Worm (Caenorhabditis elegans) whole organism, young adult: ENCODE results near the gene lin-42.

Source experiments
- B0261.1 ChIP-seq: sonication (generic microtip); optimal IDR thresholded peaks from 2 replicates; lab custom pipeline; 2016; ENCODE audit warnings: mild to moderate bottlenecking, missing genetic modification characterization, moderate library complexity, missing compliant biosample characterization
- D2030.7 ChIP-seq: fragments of 200-800 bp; sonication (Bioruptor generic); IDR thresholded peaks from 2 replicates; pipeline ENCODE4 v1.3.6; 2022; ENCODE audit warnings: missing genetic modification reagents, missing genetic modification characterization, missing compliant biosample characterization
- F22D6.2 ChIP-seq: sonication (generic microtip); optimal IDR thresholded peaks from 2 replicates; lab custom pipeline; 2016; ENCODE audit warnings: mild to moderate bottlenecking, missing genetic modification characterization, missing compliant biosample characterization
- F37B4.10 ChIP-seq: fragments of 200-800 bp; sonication (Bioruptor generic); IDR thresholded peaks from 2 replicates; pipeline ENCODE4 v1.3.6; 2022; ENCODE audit warnings: missing genetic modification characterization, missing compliant biosample characterization
- F57C9.4 ChIP-seq: sonication (generic microtip); optimal IDR thresholded peaks from 2 replicates; lab custom pipeline; 2017; ENCODE audit warnings: mild to moderate bottlenecking, missing genetic modification characterization, missing compliant biosample characterization
- K12H6.12 ChIP-seq: fragments of 200-800 bp; sonication (Bioruptor generic); optimal IDR thresholded peaks from 2 replicates; lab custom pipeline; 2018; ENCODE audit warnings: mild to moderate bottlenecking, missing genetic modification characterization, missing compliant biosample characterization
- Y53F4B.3 ChIP-seq: fragments of 200-800 bp; sonication (Bioruptor generic); IDR thresholded peaks from 2 replicates; pipeline ENCODE4 v1.3.6; 2022; ENCODE audit warnings: missing genetic modification reagents, missing genetic modification characterization, missing compliant biosample characterization
- Y53G8AR.9 ChIP-seq: fragments of 200-800 bp; sonication (Bioruptor generic); conservative IDR thresholded peaks from 2 replicates; pipeline ENCODE4 v1.3.6; 2022; ENCODE audit warnings: missing genetic modification reagents, missing genetic modification characterization, missing compliant biosample characterization
- Y67H2A.10 ChIP-seq: fragments of 200-800 bp; sonication (Bioruptor generic); conservative IDR thresholded peaks from 2 replicates; pipeline ENCODE4 v1.3.6; 2022; ENCODE audit warnings: missing genetic modification reagents, missing genetic modification characterization, missing compliant biosample characterization
- Y95B8A.8 ChIP-seq: fragments of 200-800 bp; sonication (Bioruptor generic); IDR thresholded peaks from 2 replicates; pipeline ENCODE4 v1.3.6; 2022; ENCODE audit warnings: missing genetic modification reagents, missing genetic modification characterization, missing compliant biosample characterization
- aptf-2 ChIP-seq: fragments of 200-800 bp; sonication (Bioruptor generic); conservative IDR thresholded peaks from 2 replicates; pipeline ENCODE4 v1.3.6; 2022; ENCODE audit warnings: missing genetic modification reagents, missing genetic modification characterization, missing compliant biosample characterization
- cebp-1 ChIP-seq, 2 experiments: fragments of 200-800 bp in 1 of 2; sonication (Bioruptor generic) in 1 of 2; sonication (generic microtip) in 1 of 2; IDR thresholded peaks in 1 of 2; optimal IDR thresholded peaks in 1 of 2; 2 replicates each; pipeline versions ENCODE4 v1.3.6 to Lab custom; 2017 to 2022; ENCODE audit warnings: missing compliant biosample characterization in 2 of 2, missing genetic modification characterization in 2 of 2, mild to moderate bottlenecking in 1 of 2, missing genetic modification reagents in 1 of 2, moderate library complexity in 1 of 2
- cebp-2 ChIP-seq: fragments of 200-800 bp; sonication (Bioruptor generic); IDR thresholded peaks from 2 replicates; pipeline ENCODE4 v1.3.6; 2022; ENCODE audit warnings: missing genetic modification characterization, missing compliant biosample characterization
- ceh-27 ChIP-seq: fragments of 200-800 bp; sonication (Bioruptor generic); optimal IDR thresholded peaks from 2 replicates; lab custom pipeline; 2018; ENCODE audit warnings: mild to moderate bottlenecking, missing genetic modification characterization, moderate library complexity, missing compliant biosample characterization
- ceh-40 ChIP-seq: fragments of 200-800 bp; sonication (Bioruptor generic); IDR thresholded peaks from 2 replicates; pipeline ENCODE4 v1.3.6; 2022; ENCODE audit warnings: missing genetic modification characterization, missing compliant biosample characterization
- ceh-58 ChIP-seq: fragments of 200-800 bp; sonication (Bioruptor generic); IDR thresholded peaks from 2 replicates; pipeline ENCODE4 v1.3.6; 2022; ENCODE audit warnings: missing genetic modification characterization, missing compliant biosample characterization
- ceh-91 ChIP-seq: fragments of 200-800 bp; sonication (Bioruptor generic); IDR thresholded peaks from 2 replicates; pipeline ENCODE4 v1.3.6; 2022; ENCODE audit warnings: missing genetic modification reagents, missing genetic modification characterization, missing compliant biosample characterization
- dpff-1 ChIP-seq: sonication (generic microtip); optimal IDR thresholded peaks from 2 replicates; lab custom pipeline; 2017; ENCODE audit warnings: mild to moderate bottlenecking, missing genetic modification characterization, missing compliant biosample characterization
- egl-18 ChIP-seq: fragments of 200-800 bp; sonication (Bioruptor generic); IDR thresholded peaks from 2 replicates; pipeline ENCODE4 v1.3.6; 2022; ENCODE audit warnings: missing genetic modification reagents, missing genetic modification characterization, missing compliant biosample characterization
- ets-4 ChIP-seq: fragments of 200-800 bp; sonication (Bioruptor generic); optimal IDR thresholded peaks from 2 replicates; lab custom pipeline; 2018; ENCODE audit warnings: mild to moderate bottlenecking, missing genetic modification characterization, missing compliant biosample characterization
- gei-17 ChIP-seq: fragments of 200-800 bp; sonication (Bioruptor generic); optimal IDR thresholded peaks from 2 replicates; lab custom pipeline; 2018; ENCODE audit warnings: mild to moderate bottlenecking, missing genetic modification characterization, missing compliant biosample characterization
- hmg-1.2 ChIP-seq: fragments of 200-800 bp; sonication (Bioruptor generic); IDR thresholded peaks from 2 replicates; pipeline ENCODE4 v1.3.6; 2022; ENCODE audit warnings: missing genetic modification reagents, missing genetic modification characterization, missing compliant biosample characterization
- hrde-1 ChIP-seq: sonication (generic microtip); optimal IDR thresholded peaks from 2 replicates; lab custom pipeline; 2016; ENCODE audit warnings: missing genetic modification characterization, mild to moderate bottlenecking, missing compliant biosample characterization, moderate library complexity, missing genotype, missing genetic modification reagents, borderline replicate concordance
- hsf-1 ChIP-seq: fragments of 200-800 bp; sonication (Bioruptor generic); IDR thresholded peaks from 2 replicates; pipeline ENCODE4 v1.3.6; 2022; ENCODE audit warnings: missing genetic modification reagents, missing genetic modification characterization, missing compliant biosample characterization
- lin-35 ChIP-seq, 3 experiments: fragments of 150-350 bp in 2 of 3; sonication (generic microtip) in 1 of 3; optimal IDR thresholded peaks; 2 replicates each; lab custom pipeline; 2014 to 2018; ENCODE audit warnings: missing biosample characterization in 3 of 3, missing genetic modification characterization in 3 of 3, missing genetic modification reagents in 3 of 3
- lsl-1 ChIP-seq: fragments of 200-800 bp; sonication (Bioruptor generic); optimal IDR thresholded peaks from 2 replicates; lab custom pipeline; 2018; ENCODE audit warnings: mild to moderate bottlenecking, missing genetic modification characterization, moderate library complexity, missing compliant biosample characterization
- lsy-27 ChIP-seq: sonication (generic microtip); optimal IDR thresholded peaks from 2 replicates; lab custom pipeline; 2017; ENCODE audit warnings: missing genetic modification characterization, mild to moderate bottlenecking, missing compliant biosample characterization, antibody characterized with exemption, missing genotype, borderline replicate concordance; ENCODE audit not compliant: insufficient read depth
- madf-8 ChIP-seq: fragments of 200-800 bp; sonication (Bioruptor generic); conservative IDR thresholded peaks from 2 replicates; pipeline ENCODE4 v1.3.6; 2022; ENCODE audit warnings: missing genetic modification reagents, missing genetic modification characterization, missing compliant biosample characterization
- mel-28 ChIP-seq: sonication (generic microtip); optimal IDR thresholded peaks from 2 replicates; lab custom pipeline; 2016; ENCODE audit warnings: borderline replicate concordance, mild to moderate bottlenecking, missing genetic modification characterization, missing compliant biosample characterization
- mes-4 ChIP-seq: sonication (generic microtip); optimal IDR thresholded peaks from 2 replicates; lab custom pipeline; 2016; ENCODE audit warnings: missing genotype, missing genetic modification characterization, missing compliant biosample characterization
- nfyb-1 ChIP-seq: fragments of 200-800 bp; sonication (Bioruptor generic); IDR thresholded peaks from 2 replicates; pipeline ENCODE4 v1.3.6; 2022; ENCODE audit warnings: missing genetic modification reagents, missing genetic modification characterization, missing compliant biosample characterization
- nhr-80 ChIP-seq: sonication (generic microtip); optimal IDR thresholded peaks from 2 replicates; lab custom pipeline; 2016; ENCODE audit warnings: missing genetic modification characterization, missing compliant biosample characterization
- pha-4 ChIP-seq: fragments of 150-350 bp; sonication (generic microtip); optimal IDR thresholded peaks from 2 replicates; lab custom pipeline; 2014; ENCODE audit warnings: missing biosample characterization, missing genetic modification reagents, missing genetic modification characterization
- snpc-1.3 ChIP-seq: sonication (generic microtip); optimal IDR thresholded peaks from 2 replicates; lab custom pipeline; 2017; ENCODE audit warnings: missing genetic modification characterization, mild to moderate bottlenecking, missing compliant biosample characterization, antibody characterized with exemption, moderate library complexity, missing genotype, missing genetic modification reagents; ENCODE audit not compliant: insufficient read depth
- snpc-4 ChIP-seq, 5 experiments: fragments of 150-350 bp in 1 of 5; sonication (generic microtip) in 4 of 5; optimal IDR thresholded peaks; 2 replicates each; lab custom pipeline; 2014 to 2018; ENCODE audit warnings: missing genetic modification characterization in 5 of 5, missing biosample characterization in 3 of 5, antibody characterized with exemption in 2 of 5, mild to moderate bottlenecking in 2 of 5, missing compliant biosample characterization in 2 of 5, missing genotype in 2 of 5, moderate library complexity in 2 of 5, missing genetic modification reagents in 1 of 5
- xnd-1 ChIP-seq: sonication (generic microtip); optimal IDR thresholded peaks from 2 replicates; lab custom pipeline; 2016; ENCODE audit warnings: missing genotype, missing genetic modification reagents, missing genetic modification characterization, missing compliant biosample characterization
- ztf-25 ChIP-seq: fragments of 200-800 bp; sonication (Bioruptor generic); IDR thresholded peaks from 2 replicates; pipeline ENCODE4 v1.3.6; 2022; ENCODE audit warnings: missing genetic modification reagents, missing genetic modification characterization, missing compliant biosample characterization
- ztf-28 ChIP-seq: fragments of 200-800 bp; sonication (Bioruptor generic); IDR thresholded peaks from 2 replicates; pipeline ENCODE4 v1.3.6; 2022; ENCODE audit warnings: missing genetic modification reagents, missing genetic modification characterization, missing compliant biosample characterization
- ztf-6 ChIP-seq: fragments of 200-800 bp; sonication (Bioruptor generic); IDR thresholded peaks from 2 replicates; pipeline ENCODE4 v1.3.6; 2022; ENCODE audit warnings: missing genetic modification reagents, missing genetic modification characterization, missing compliant biosample characterization

Gene lin-42

DNA sequence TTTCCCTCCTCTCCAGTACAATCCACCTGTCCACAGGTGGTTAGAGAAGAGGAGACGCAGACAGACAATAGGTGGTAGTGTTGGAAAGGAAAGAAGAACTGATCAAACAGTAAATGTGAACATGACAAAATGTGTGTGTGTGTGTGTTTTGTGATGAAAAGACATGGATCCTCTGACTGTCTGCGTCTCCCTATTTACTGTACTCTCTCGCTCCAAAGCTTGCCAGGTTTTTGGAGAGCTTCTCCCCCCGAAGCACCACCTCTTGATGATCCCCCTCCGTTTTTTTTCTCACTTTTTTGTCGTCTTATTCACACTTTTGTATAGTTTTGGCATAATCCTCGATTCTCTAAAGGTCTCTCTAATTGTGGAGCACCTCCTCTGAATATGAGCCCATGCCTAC is 34.9 kb downstream of the lin-42 start:
- TF ChIP-seq F57C9.4 (tag; lab: Kevin White, UChicago) = no peak
- no peak for TF ChIP-seq ceh-27 (GFP tag; lab: Kevin White, UChicago)
- no peak for TF ChIP-seq nhr-80 (tag; lab: Kevin White, UChicago)
- TF ChIP-seq lsl-1 (GFP tag; lab: Kevin White, UChicago) = no peak
- no peak for TF ChIP-seq ceh-40 (GFP tag; lab: Robert Waterston, UW)
- TF ChIP-seq hmg-1.2 = peak; percentile 87
- no peak for TF ChIP-seq nfyb-1 (GFP tag; lab: Robert Waterston, UW)
- no peak for TF ChIP-seq ceh-91 (GFP tag; lab: Robert Waterston, UW)

ce11 chrII:1214627-1215026 is 37.5 kb downstream of the lin-42 start:
- TF ChIP-seq F37B4.10 (GFP tag; lab: Robert Waterston, UW) (no peak), snpc-4 (GFP tag; optimal IDR thresholded peaks at IDR 0.05; lab: Kevin White, UChicago) (no peak), snpc-4 (tag; optimal IDR thresholded peaks at IDR 0.05; lab: Kevin White, UChicago) (no peak), cebp-2 (GFP tag; lab: Robert Waterston, UW) (no peak), Y67H2A.10 (GFP tag; lab: Robert Waterston, UW) (no peak), mel-28 (tag; lab: Kevin White, UChicago) (no peak), hsf-1 (GFP tag; lab: Robert Waterston, UW) (no peak), ceh-58 (GFP tag; lab: Robert Waterston, UW) (no peak), dpff-1 (tag; lab: Kevin White, UChicago) (no peak), ztf-6 (GFP tag; lab: Robert Waterston, UW) (no peak), Y95B8A.8 (no peak), K12H6.12 (tag; lab: Kevin White, UChicago) (no peak)

- TF ChIP-seq snpc-1.3 (tag; lab: Kevin White, UChicago) (no peak), cebp-1 (GFP tag; IDR thresholded peaks at IDR 0.05; lab: Robert Waterston, UW) (no peak), cebp-1 (tag; optimal IDR thresholded peaks at IDR 0.05; lab: Kevin White, UChicago) (peak; percentile 5)
Observed at ce11 chrII:1203523-1203922, 48.6 kb downstream of the lin-42 start.

DNA sequence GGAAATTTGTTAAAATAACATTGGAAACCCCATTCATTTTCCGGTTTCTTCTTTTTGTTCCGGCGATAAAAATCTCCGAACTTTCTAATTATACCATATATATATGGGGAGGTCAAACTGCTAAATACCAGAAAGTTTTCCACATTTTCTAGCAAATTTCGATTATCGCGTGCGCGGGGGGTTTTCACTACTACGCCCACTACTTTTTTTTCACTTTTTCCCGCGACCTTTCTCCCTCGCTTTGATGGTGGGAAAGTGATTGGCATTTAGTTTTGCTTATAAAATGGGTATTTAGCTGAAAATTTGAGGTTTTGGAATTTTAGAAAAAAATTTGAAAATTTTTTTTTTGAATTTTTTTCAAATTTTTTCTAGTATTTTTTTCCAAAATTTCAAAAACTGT is 52.2 kb downstream of the lin-42 start:
- no peak for TF ChIP-seq ztf-25 (GFP tag; lab: Robert Waterston, UW)
- no peak for TF ChIP-seq ets-4 (GFP tag; lab: Kevin White, UChicago)
- no peak for TF ChIP-seq lsl-1 (GFP tag; lab: Kevin White, UChicago)
- TF ChIP-seq B0261.1 (tag; lab: Kevin White, UChicago) = no peak
- TF ChIP-seq hmg-1.2 = no peak
- TF ChIP-seq hsf-1 (GFP tag; lab: Robert Waterston, UW) = no peak

DNA sequence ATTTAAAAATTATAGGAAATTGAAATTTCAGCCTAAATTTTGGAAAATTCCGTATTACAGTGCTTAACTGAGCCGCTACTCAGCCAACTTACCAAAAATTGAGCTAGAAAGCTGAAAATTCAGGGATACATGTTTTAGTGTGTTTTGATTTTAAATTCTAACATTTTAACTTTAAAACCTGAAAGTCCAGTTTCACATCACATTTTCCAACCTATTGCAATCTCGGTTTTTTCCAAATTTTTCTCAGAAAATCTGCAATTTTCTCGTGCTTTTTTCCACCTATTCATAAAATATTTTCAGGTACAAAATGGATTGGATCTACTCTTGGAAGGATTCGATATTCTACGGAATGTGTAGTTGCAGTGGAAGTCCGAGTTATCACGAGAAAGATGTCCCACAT is 55.1 kb downstream of the lin-42 start, which contains the start of gene F53A10.2:
Gene F53A10.2 (plus strand): TSS at position 301 of the 400 bp plus-strand sequence.
- TF ChIP-seq xnd-1 (tag; lab: Kevin White, UChicago) = no peak
- no peak for TF ChIP-seq ztf-28 (GFP tag; lab: Robert Waterston, UW)
- no peak for TF ChIP-seq lsy-27
- TF ChIP-seq gei-17 (GFP tag; lab: Kevin White, UChicago) = no peak
- TF ChIP-seq Y53F4B.3 (GFP tag; lab: Robert Waterston, UW) = no peak
- no peak for TF ChIP-seq D2030.7
- no peak for TF ChIP-seq egl-18 (GFP tag; lab: Robert Waterston, UW)
- TF ChIP-seq madf-8 (GFP tag; lab: Robert Waterston, UW) = no peak
- TF ChIP-seq aptf-2 (GFP tag; lab: Robert Waterston, UW) = no peak
- TF ChIP-seq ets-4 (GFP tag; lab: Kevin White, UChicago) = no peak
- no peak for TF ChIP-seq ceh-27 (GFP tag; lab: Kevin White, UChicago)
- no peak for TF ChIP-seq pha-4 (tag; lab: Kevin White, UChicago)
- TF ChIP-seq Y53G8AR.9 (GFP tag; lab: Robert Waterston, UW) = no peak
- TF ChIP-seq F22D6.2 (tag; lab: Kevin White, UChicago) = no peak
- no peak for TF ChIP-seq hmg-1.2
- TF ChIP-seq lin-35 (GFP tag; optimal IDR thresholded peaks at IDR 0.05; lab: Kevin White, UChicago) = no peak
- no peak for TF ChIP-seq hrde-1 (tag; lab: Kevin White, UChicago)
- TF ChIP-seq mes-4 = no peak
